Fruit fly (Drosophila melanogaster): Measurements from ENCODE around the gene TpnC73F.

Gene TpnC73F

DNA sequence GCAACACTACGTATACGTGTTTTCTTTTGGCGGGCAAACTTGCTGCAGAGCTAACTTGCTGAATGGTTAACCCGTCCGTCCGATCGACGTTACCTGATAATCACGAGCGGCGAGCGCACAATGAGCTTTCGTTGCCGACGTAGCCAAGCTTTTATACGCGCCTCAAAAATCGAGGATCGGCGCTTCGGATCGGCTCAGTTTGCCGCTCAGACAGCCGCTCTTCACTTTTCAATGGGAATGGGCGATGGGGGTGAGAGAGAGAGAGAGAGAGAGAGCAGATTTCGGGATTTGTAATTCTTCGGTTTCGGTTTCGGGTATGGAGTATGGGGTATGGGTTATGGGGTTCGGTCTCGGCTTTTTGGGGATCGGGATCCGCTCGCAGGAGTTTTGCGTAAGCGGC is 13.9 kb upstream of the TpnC73F start, which contains the start of gene Ilp8:
TSS of gene Ilp8 (minus strand) at position 110 of the 400 bp plus-strand sequence.
- no peak for TF ChIP-seq topi (GFP tag; optimal IDR thresholded peaks at IDR 0.05)
- no peak for TF ChIP-seq CG11762 (GFP tag; optimal IDR thresholded peaks at IDR 0.05; ENCODE audit: insufficient read depth)
- TF ChIP-seq CG6854 (GFP tag; optimal IDR thresholded peaks at IDR 0.05), result peak; percentile 49
- TF ChIP-seq Blimp-1 (GFP tag; optimal IDR thresholded peaks at IDR 0.05), result peak; percentile 13

DNA sequence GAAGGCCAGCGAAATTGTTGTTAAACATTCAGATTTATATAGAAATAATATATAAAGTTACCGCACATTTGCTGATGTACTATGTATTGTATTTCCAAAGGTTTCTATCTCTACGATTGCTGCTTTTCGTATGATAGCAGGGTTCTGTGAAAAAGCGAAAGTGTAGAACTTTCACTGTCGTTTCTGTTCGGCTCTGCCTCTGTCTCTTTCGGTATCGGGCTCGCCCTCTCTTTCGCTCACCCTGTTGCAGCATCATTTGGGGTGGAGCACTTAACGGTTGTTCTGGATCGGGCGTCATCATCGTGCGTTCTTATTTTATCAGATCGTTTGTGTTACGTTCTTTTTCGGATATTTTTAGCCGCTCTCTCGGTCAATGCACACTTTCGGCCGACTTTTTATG is 12.6 kb upstream of the TpnC73F start:
- TF ChIP-seq CG10669 (GFP tag; optimal IDR thresholded peaks at IDR 0.05) (no peak), Blimp-1 (GFP tag; optimal IDR thresholded peaks at IDR 0.05) (peak; percentile 95)

dm6 chr3L:17035492-17035891 is 10.4 kb upstream of the TpnC73F start, which contains the start of gene beg:
TSS of gene beg (plus strand) at chr3L:17035668.
- TF ChIP-seq CG8319 (GFP tag; optimal IDR thresholded peaks at IDR 0.05), result no peak
- no peak for TF ChIP-seq CG6792 (GFP tag; optimal IDR thresholded peaks at IDR 0.05)
- TF ChIP-seq Sox102F (GFP tag; optimal IDR thresholded peaks at IDR 0.05), result no peak
- no peak for TF ChIP-seq CG6163 (GFP tag; IDR thresholded peaks at IDR 0.05)
- TF ChIP-seq Lpt (GFP tag; optimal IDR thresholded peaks at IDR 0.05), result no peak
- no peak for TF ChIP-seq CG3032 (tag; optimal IDR thresholded peaks at IDR 0.05)
- no peak for TF ChIP-seq Ets21C (GFP tag; optimal IDR thresholded peaks at IDR 0.05)
- no peak for TF ChIP-seq Sox15 (GFP tag; optimal IDR thresholded peaks at IDR 0.05)

- TF ChIP-seq fkh (GFP tag; optimal IDR thresholded peaks at IDR 0.05) (peak; percentile 95), esn (GFP tag; optimal IDR thresholded peaks at IDR 0.05) (peak; percentile 17), CG6276 (GFP tag; optimal IDR thresholded peaks at IDR 0.05) (no peak), CG6854 (GFP tag; optimal IDR thresholded peaks at IDR 0.05) (peak; percentile 63), CG3032 (tag; optimal IDR thresholded peaks at IDR 0.05) (peak; percentile 10), CG10631 (GFP tag; optimal IDR thresholded peaks at IDR 0.05) (no peak)
Measured at dm6 chr3L:17042297-17042921, 3.5 kb upstream of the TpnC73F start, which contains the start of the genes scaf6 and Papst2. TSS of gene scaf6 (minus strand) at chr3L:17042574. TSS of gene Papst2 (plus strand) at chr3L:17042797.

- TF ChIP-seq CG3919 (GFP tag; optimal IDR thresholded peaks at IDR 0.05) (no peak), spab (GFP tag; optimal IDR thresholded peaks at IDR 0.05) (no peak), CG4318 (GFP tag; optimal IDR thresholded peaks at IDR 0.05) (no peak), svp (GFP tag) (no peak), dac (GFP tag; optimal IDR thresholded peaks at IDR 0.05) (no peak), CG8319 (GFP tag; optimal IDR thresholded peaks at IDR 0.05) (no peak), CG6792 (GFP tag; optimal IDR thresholded peaks at IDR 0.05) (no peak), CG1621 (tag; optimal IDR thresholded peaks at IDR 0.05) (peak; percentile 3), cyc (GFP tag; optimal IDR thresholded peaks at IDR 0.05) (no peak), fkh (GFP tag; optimal IDR thresholded peaks at IDR 0.05) (peak; percentile 98), esn (GFP tag; optimal IDR thresholded peaks at IDR 0.05) (peak; percentile 33)
Measured at dm6 chr3L:17044799-17045198, 1.1 kb upstream of the TpnC73F start, which contains the start of gene Pop5. TSS of gene Pop5 (minus strand) at chr3L:17045038.

- TF ChIP-seq dac (GFP tag; optimal IDR thresholded peaks at IDR 0.05) (no peak), achi (GFP tag; optimal IDR thresholded peaks at IDR 0.05) (no peak), CG34406 (GFP tag; optimal IDR thresholded peaks at IDR 0.05) (no peak), Eip78C (GFP tag) (no peak), Met (GFP tag; optimal IDR thresholded peaks at IDR 0.05) (no peak), eg (GFP tag; IDR thresholded peaks at IDR 0.05) (no peak), fkh (GFP tag; optimal IDR thresholded peaks at IDR 0.05) (peak; percentile 93), svp (GFP tag) (no peak), CG6163 (GFP tag; IDR thresholded peaks at IDR 0.05) (no peak; the same call in 2 of the 3 replicates), ss (GFP tag; optimal IDR thresholded peaks at IDR 0.05) (peak in 1 of 2 experiments; percentile 49), CG3919 (GFP tag; optimal IDR thresholded peaks at IDR 0.05) (peak; percentile 8), Hr4 (GFP tag; optimal IDR thresholded peaks at IDR 0.05) (no peak), CG16779 (tag; optimal IDR thresholded peaks at IDR 0.05) (peak; percentile 4), CG10631 (GFP tag; optimal IDR thresholded peaks at IDR 0.05) (no peak), topi (GFP tag; optimal IDR thresholded peaks at IDR 0.05) (no peak), lz (GFP tag; optimal IDR thresholded peaks at IDR 0.05) (no peak), net (GFP tag; optimal IDR thresholded peaks at IDR 0.05) (peak; percentile 13), Hr38 (GFP tag; optimal IDR thresholded peaks at IDR 0.05) (no peak), Blimp-1 (GFP tag; optimal IDR thresholded peaks at IDR 0.05) (peak; percentile 5), CG11294 (GFP tag; IDR thresholded peaks at IDR 0.05) (no peak), Ets96B (tag; optimal IDR thresholded peaks at IDR 0.05) (no peak), CG7368 (GFP tag; optimal IDR thresholded peaks at IDR 0.05) (no peak), CG3032 (tag; optimal IDR thresholded peaks at IDR 0.05) (no peak), CG8632 (GFP tag; optimal IDR thresholded peaks at IDR 0.05) (peak; percentile 3), vri (GFP tag; optimal IDR thresholded peaks at IDR 0.05) (no peak)
Measured at dm6 chr3L:17047811-17048239, 2.0 kb downstream of the TpnC73F start.

Measured in whole organism, prepupa.